Fruit fly (Drosophila melanogaster) S2 (cell line): ENCODE measurements around the gene CG5418.

Experiments
- CG8478 ChIP-seq: fragments of >200 bp; optimal IDR thresholded peaks from 2 replicates; lab custom pipeline; 2018
- CTCF ChIP-seq, 2 experiments: fragments of >200 bp; optimal IDR thresholded peaks; 2 replicates each; lab custom pipeline; 2018

The CG5418 gene

DNA sequence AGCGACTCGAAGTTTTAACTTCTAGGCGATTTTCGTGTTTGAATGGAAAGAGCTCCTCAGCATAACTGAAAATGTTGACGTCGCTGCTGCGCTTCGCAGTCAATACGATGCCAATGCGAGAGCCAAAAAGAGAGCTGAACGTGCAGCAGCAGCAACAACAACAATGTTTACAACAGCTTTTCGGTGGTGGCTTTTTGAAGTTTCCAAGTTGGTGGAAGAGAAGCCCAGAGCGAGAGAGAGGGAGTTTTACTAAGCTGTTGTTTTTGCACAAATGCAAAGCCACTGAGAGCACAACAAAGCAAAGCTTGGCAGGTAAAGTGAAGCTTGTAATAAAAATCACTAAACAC lies 30.4 kb upstream of the CG5418 start:
- no peak for TF ChIP-seq CG8478 (lab: Kevin White, UChicago)
- no peak for TF ChIP-seq CTCF (optimal IDR thresholded peaks at IDR 0.05; lab: Kevin White, UChicago)

- TF ChIP-seq CTCF (optimal IDR thresholded peaks at IDR 0.05; lab: Kevin White, UChicago) = no peak
- no peak for TF ChIP-seq CG8478 (lab: Kevin White, UChicago)
Measured at dm6 chr2L:12482723-12483342, 29.8 kb upstream of the CG5418 start.

DNA sequence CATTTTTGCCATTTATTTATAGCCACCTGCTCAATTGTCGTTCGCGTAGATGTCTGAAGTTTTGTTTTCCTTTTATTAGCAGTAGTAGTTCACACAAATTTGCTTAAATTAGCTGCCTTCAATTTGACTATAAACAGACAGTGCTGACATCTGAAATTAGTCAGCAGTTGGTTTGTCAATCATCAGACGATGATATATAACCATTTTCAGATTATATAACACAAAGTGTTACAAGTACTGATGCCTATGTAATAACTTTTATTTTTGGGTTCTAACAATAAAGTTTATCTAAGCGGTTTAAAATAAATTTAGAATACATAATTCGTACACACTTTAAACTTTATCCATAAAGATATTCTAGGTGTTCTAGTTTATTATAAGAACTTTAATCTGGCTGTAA lies 28.7 kb upstream of the CG5418 start:
- no peak for TF ChIP-seq CG8478 (lab: Kevin White, UChicago)
- TF ChIP-seq CTCF (optimal IDR thresholded peaks at IDR 0.05; lab: Kevin White, UChicago) = no peak

DNA sequence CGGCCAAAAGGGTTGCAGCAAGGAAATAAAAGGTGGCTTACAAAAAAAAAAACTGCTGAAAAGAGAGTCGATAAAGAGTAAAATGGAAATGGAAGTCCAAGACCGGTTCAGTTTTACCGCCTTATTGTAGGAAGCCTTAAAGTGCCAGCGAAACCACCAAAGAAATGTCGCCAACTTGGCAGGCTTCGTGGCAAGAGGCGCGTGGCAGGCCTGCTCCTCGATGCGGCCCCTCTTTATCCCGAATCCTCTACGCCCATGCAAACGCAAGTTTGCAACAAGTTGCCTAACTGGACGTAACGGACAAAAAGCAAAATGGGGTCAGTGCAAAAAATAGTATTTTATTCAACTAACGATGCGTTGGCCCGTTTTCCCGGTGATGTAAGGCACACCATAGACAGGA lies 27.8 kb upstream of the CG5418 start:
- TF ChIP-seq CTCF (optimal IDR thresholded peaks at IDR 0.05; lab: Kevin White, UChicago) (no peak), CG8478 (lab: Kevin White, UChicago) (no peak)

- TF ChIP-seq CG8478 (lab: Kevin White, UChicago) = no peak
Measured at dm6 chr2L:12479994-12480393, 27.0 kb upstream of the CG5418 start.

dm6 chr2L:12478494-12478893 lies 25.5 kb upstream of the CG5418 start:
- no peak for TF ChIP-seq CG8478 (lab: Kevin White, UChicago)
- TF ChIP-seq CTCF (optimal IDR thresholded peaks at IDR 0.05; lab: Kevin White, UChicago) = no peak

- TF ChIP-seq CG8478 (lab: Kevin White, UChicago) (no peak), CTCF (optimal IDR thresholded peaks at IDR 0.05; lab: Kevin White, UChicago) (no peak)
Measured at dm6 chr2L:12476115-12476514, 23.1 kb upstream of the CG5418 start.

DNA sequence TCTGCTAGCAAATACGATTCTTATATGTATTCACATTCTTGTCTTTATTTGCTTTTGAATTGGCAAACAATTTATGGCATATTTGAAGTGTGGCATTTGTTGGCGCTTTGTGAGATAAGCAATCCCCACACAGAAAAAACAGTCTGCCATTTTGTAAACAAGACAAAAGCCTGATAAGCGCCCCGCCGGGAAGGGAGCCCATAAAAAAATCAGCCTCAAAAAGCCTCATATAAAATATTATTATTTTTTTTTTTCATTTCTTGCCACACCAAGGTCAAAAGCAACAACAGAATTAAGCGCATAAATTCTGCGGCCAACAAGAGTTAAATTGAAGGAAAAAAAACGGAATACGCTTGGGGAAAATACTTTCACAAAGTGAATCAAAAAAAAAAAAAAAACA lies 22.3 kb upstream of the CG5418 start:
- no peak for TF ChIP-seq CTCF (optimal IDR thresholded peaks at IDR 0.05; lab: Kevin White, UChicago)
- no peak for TF ChIP-seq CG8478 (lab: Kevin White, UChicago)

dm6 chr2L:12474212-12474891 lies 21.3 kb upstream of the CG5418 start:
- no peak for TF ChIP-seq CTCF (optimal IDR thresholded peaks at IDR 0.05; lab: Kevin White, UChicago)
- TF ChIP-seq CG8478 (lab: Kevin White, UChicago) = no peak

DNA sequence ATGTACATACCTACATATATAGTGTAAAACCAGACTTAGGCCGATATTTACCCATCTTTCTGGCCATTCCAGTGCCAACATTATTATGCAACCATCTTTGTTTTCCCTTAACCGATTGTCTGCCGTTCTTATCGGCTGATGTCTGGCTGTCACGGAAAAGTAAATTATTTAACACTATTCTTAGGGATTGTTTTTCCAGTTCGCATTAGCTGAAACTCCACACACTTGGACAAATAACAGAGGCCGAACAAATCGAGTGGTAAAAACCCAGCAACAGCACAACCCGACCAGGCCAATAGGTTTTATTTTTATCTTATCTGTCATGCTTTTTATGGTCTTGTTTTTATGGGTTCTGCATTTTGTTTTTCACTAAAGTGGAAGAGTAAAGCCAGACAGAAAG lies 20.5 kb upstream of the CG5418 start:
- TF ChIP-seq CTCF (optimal IDR thresholded peaks at IDR 0.05; lab: Kevin White, UChicago) (no peak), CG8478 (lab: Kevin White, UChicago) (no peak)

- TF ChIP-seq CG8478 (lab: Kevin White, UChicago) = no peak
- TF ChIP-seq CTCF (optimal IDR thresholded peaks at IDR 0.05; lab: Kevin White, UChicago) = no peak
Measured at dm6 chr2L:12472988-12473387, 19.9 kb upstream of the CG5418 start.

- TF ChIP-seq CG8478 (lab: Kevin White, UChicago) (no peak), CTCF (optimal IDR thresholded peaks at IDR 0.05; lab: Kevin White, UChicago) (no peak)
Measured at dm6 chr2L:12471937-12472336, 18.9 kb upstream of the CG5418 start.

dm6 chr2L:12469235-12469634 lies 16.2 kb upstream of the CG5418 start:
- TF ChIP-seq CG8478 (lab: Kevin White, UChicago) = no peak
- TF ChIP-seq CTCF (optimal IDR thresholded peaks at IDR 0.05; lab: Kevin White, UChicago) = no peak

DNA sequence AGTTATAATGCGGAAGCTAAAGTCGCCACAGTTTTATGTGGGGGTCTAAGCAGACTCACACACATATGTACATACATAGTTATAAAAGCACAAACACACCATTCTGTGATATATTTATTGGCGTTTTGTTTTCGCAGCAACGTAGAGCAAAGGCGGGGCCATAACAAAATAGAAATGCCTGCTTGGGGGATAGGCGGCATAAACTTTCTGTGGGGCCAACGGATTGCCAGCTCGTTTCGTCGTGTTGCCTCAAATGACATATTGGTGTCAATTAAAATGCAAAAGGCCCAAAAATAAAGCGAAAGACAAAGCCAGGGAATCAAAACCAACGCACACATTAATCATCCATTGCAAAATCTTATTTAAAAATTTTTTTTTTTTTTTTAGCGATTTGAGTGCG lies 15.8 kb upstream of the CG5418 start:
- no peak for TF ChIP-seq CG8478 (lab: Kevin White, UChicago)
- TF ChIP-seq CTCF (optimal IDR thresholded peaks at IDR 0.05; lab: Kevin White, UChicago) = no peak

dm6 chr2L:12467673-12468072 lies 14.6 kb upstream of the CG5418 start:
- no peak for TF ChIP-seq CG8478 (lab: Kevin White, UChicago)
- no peak for TF ChIP-seq CTCF (optimal IDR thresholded peaks at IDR 0.05; lab: Kevin White, UChicago)

dm6 chr2L:12466506-12467043 lies 13.5 kb upstream of the CG5418 start:
- TF ChIP-seq CTCF (optimal IDR thresholded peaks at IDR 0.05; lab: Kevin White, UChicago) = no peak
- TF ChIP-seq CG8478 (lab: Kevin White, UChicago) = no peak
